Fruit fly (Drosophila melanogaster): Measurements from ENCODE around the gene PDZ-GEF.

Gene PDZ-GEF

dm6 chr2L:6351809-6352182 lies 28.2 kb downstream of the PDZ-GEF start (continued):
- TF ChIP-seq lola (GFP tag; optimal IDR thresholded peaks at IDR 0.05) (peak in 1 of 3 experiments; percentile 35), CG17829 (tag; optimal IDR thresholded peaks at IDR 0.05) (peak; percentile 70), D (optimal IDR thresholded peaks at IDR 0.05) (no peak), D (GFP tag; optimal IDR thresholded peaks at IDR 0.05) (peak; percentile 63), zfh1 (GFP tag; IDR thresholded peaks at IDR 0.05) (0 out of 3 replicates have a peak, but pooled peaks have one; percentile 47), vnd (GFP tag; IDR thresholded peaks at IDR 0.05; ENCODE audit: partially characterized antibody) (no peak), chm (GFP tag; IDR thresholded peaks at IDR 0.05) (no peak), CG33557 (GFP tag; optimal IDR thresholded peaks at IDR 0.05) (no peak), da (GFP tag; optimal IDR thresholded peaks at IDR 0.05) (peak; percentile 38), CG18764 (GFP tag; optimal IDR thresholded peaks at IDR 0.05) (peak; percentile 50), eve (GFP tag; optimal IDR thresholded peaks at IDR 0.05) (no peak), rib (GFP tag; IDR thresholded peaks at IDR 0.05) (peak; percentile 85), CG14860 (GFP tag; IDR thresholded peaks at IDR 0.05; ENCODE audit: partially characterized antibody) (no peak), CG8765 (GFP tag; IDR thresholded peaks at IDR 0.05) (peak; percentile 55; the same call in 1 of the 2 replicates), maf-S (GFP tag; optimal IDR thresholded peaks at IDR 0.05) (peak; percentile 70), HmgD (GFP tag; optimal IDR thresholded peaks at IDR 0.05) (peak; percentile 49), hth (optimal IDR thresholded peaks at IDR 0.05) (no peak), phol (tag; optimal IDR thresholded peaks at IDR 0.05) (peak; percentile 79), vfl (GFP tag; optimal IDR thresholded peaks at IDR 0.05) (peak; percentile 79), CG13287 (GFP tag; IDR thresholded peaks at IDR 0.05; ENCODE audit: partially characterized antibody) (no peak), emc (GFP tag; optimal IDR thresholded peaks at IDR 0.05) (peak; percentile 47), CG14965 (GFP tag; optimal IDR thresholded peaks at IDR 0.05; ENCODE audit: borderline replicate concordance) (no peak), pros (GFP tag; optimal IDR thresholded peaks at IDR 0.05) (no peak), CG15479 (GFP tag; optimal IDR thresholded peaks at IDR 0.05) (no peak), Oli (tag; optimal IDR thresholded peaks at IDR 0.05) (peak; percentile 84), ac (GFP tag; optimal IDR thresholded peaks at IDR 0.05) (no peak), insv (GFP tag; optimal IDR thresholded peaks at IDR 0.05) (peak in 1 of 2 experiments; percentile 35), jumu (GFP tag; optimal IDR thresholded peaks at IDR 0.05) (peak; percentile 76), lmd (GFP tag; IDR thresholded peaks at IDR 0.05) (peak; percentile 90), mld (GFP tag; IDR thresholded peaks at IDR 0.05; ENCODE audit: partially characterized antibody) (no peak), pita (GFP tag; optimal IDR thresholded peaks at IDR 0.05) (no peak), CG2120 (GFP tag; optimal IDR thresholded peaks at IDR 0.05) (peak; percentile 97), Ptx1 (GFP tag; IDR thresholded peaks at IDR 0.05) (peak; percentile 94), wdn (GFP tag; IDR thresholded peaks at IDR 0.05) (peak; percentile 76), hb (GFP tag; IDR thresholded peaks at IDR 0.05; ENCODE audit: partially characterized antibody) (no peak), ssp (GFP tag; IDR thresholded peaks at IDR 0.05) (peak; percentile 81), CG7786 (GFP tag; optimal IDR thresholded peaks at IDR 0.05) (peak; percentile 79), Dip2 (GFP tag; IDR thresholded peaks at IDR 0.05) (no peak), CG10321 (GFP tag; IDR thresholded peaks at IDR 0.05) (no peak), Mes4 (GFP tag; optimal IDR thresholded peaks at IDR 0.05) (peak; percentile 16), Fer2 (tag; optimal IDR thresholded peaks at IDR 0.05) (peak; percentile 83), Dip3 (GFP tag; optimal IDR thresholded peaks at IDR 0.05) (peak; percentile 85), CG11695 (GFP tag; IDR thresholded peaks at IDR 0.05) (peak; percentile 87), fu2 (GFP tag; optimal IDR thresholded peaks at IDR 0.05) (peak; percentile 77), CG2202 (tag; optimal IDR thresholded peaks at IDR 0.05) (no peak), CG1832 (GFP tag; optimal IDR thresholded peaks at IDR 0.05) (no peak), Sry-δ (GFP tag; optimal IDR thresholded peaks at IDR 0.05) (peak; percentile 34), CG6254 (GFP tag; optimal IDR thresholded peaks at IDR 0.05) (no peak), CG13123 (GFP tag; optimal IDR thresholded peaks at IDR 0.05) (peak; percentile 4), ro (GFP tag; IDR thresholded peaks at IDR 0.05) (peak; percentile 58; the same call in 1 of the 2 replicates), Antp (GFP tag; optimal IDR thresholded peaks at IDR 0.05) (peak; percentile 72), hbn (GFP tag; IDR thresholded peaks at IDR 0.05; ENCODE audit: partially characterized antibody) (no peak)

Measured in whole organism, embryonic.